Worm (Caenorhabditis elegans) whole organism, L4 larva: ENCODE measurements around the gene abhd-5.1.

Experiments used
- ama-1 ChIP-seq: fragments of 150-350 bp; optimal IDR thresholded peaks from 2 replicates; lab custom pipeline; 2014; ENCODE audit warnings: inconsistent platforms, mixed read lengths
- arid-1 ChIP-seq: fragments of 200-800 bp; sonication (Bioruptor generic); conservative IDR thresholded peaks from 2 replicates; pipeline ENCODE4 v1.3.6; 2022; ENCODE audit warnings: missing genetic modification reagents, missing genetic modification characterization, missing compliant biosample characterization
- fos-1 ChIP-seq: fragments of 150-350 bp; optimal IDR thresholded peaks from 2 replicates; lab custom pipeline; 2014; ENCODE audit warnings: missing biosample characterization, missing genetic modification characterization
- lin-15B ChIP-seq: fragments of 150-350 bp; sonication (generic microtip); optimal IDR thresholded peaks from 3 replicates; lab custom pipeline; 2014; ENCODE audit warnings: missing biosample characterization, missing genetic modification characterization
- nhr-77 ChIP-seq: fragments of 150-350 bp; optimal IDR thresholded peaks from 2 replicates; lab custom pipeline; 2014; ENCODE audit warnings: missing biosample characterization, missing genetic modification characterization
- snpc-4 ChIP-seq: fragments of 150-350 bp; optimal IDR thresholded peaks from 2 replicates; lab custom pipeline; 2014; ENCODE audit warnings: missing biosample characterization, missing genetic modification characterization

- TF ChIP-seq arid-1 (no peak), ama-1 (lab: Kevin White, UChicago) (no peak), lin-15B (tag; lab: Kevin White, UChicago) (no peak), fos-1 (tag; lab: Kevin White, UChicago) (no peak), nhr-77 (tag; lab: Kevin White, UChicago) (no peak), snpc-4 (tag; lab: Kevin White, UChicago) (no peak)
These were observed 24.1 kb upstream of the abhd-5.1 start, which contains the start of gene adss-1 for ce11 chrV:4823323-4823682.
